Worm (Caenorhabditis elegans): Measurements from ENCODE around the gene T22G5.3.

The T22G5.3 gene

ce11 chrV:13850170-13850569 lies 30.5 kb upstream of the T22G5.3 start, which contains the start of gene hpx-2:
TSS of gene hpx-2 (plus strand) at chrV:13850470.
- TF ChIP-seq B0019.2 (GFP tag; conservative IDR thresholded peaks at IDR 0.05) (no peak), tlf-1 (GFP tag; optimal IDR thresholded peaks at IDR 0.05) (no peak), somi-1 (GFP tag; optimal IDR thresholded peaks at IDR 0.05) (no peak), lin-35 (GFP tag; optimal IDR thresholded peaks at IDR 0.05) (no peak), madf-6 (GFP tag; IDR thresholded peaks at IDR 0.05) (no peak), sptf-2 (GFP tag; optimal IDR thresholded peaks at IDR 0.05) (no peak), nhr-120 (GFP tag; IDR thresholded peaks at IDR 0.05) (no peak)

ce11 chrV:13854306-13854705 lies 26.4 kb upstream of the T22G5.3 start, which contains the start of gene ttr-21:
TSS of gene ttr-21 (minus strand) at chrV:13854405.
- TF ChIP-seq F10E7.11 (tag; optimal IDR thresholded peaks at IDR 0.05) (no peak), T26A5.8 (tag; optimal IDR thresholded peaks at IDR 0.05) (no peak), dox-1 (GFP tag; IDR thresholded peaks at IDR 0.05) (no peak), lir-1 (GFP tag; conservative IDR thresholded peaks at IDR 0.05) (no peak), rpc-1 (optimal IDR thresholded peaks at IDR 0.05) (no peak), rpc-1 (tag; optimal IDR thresholded peaks at IDR 0.05) (no peak), tlf-1 (GFP tag; optimal IDR thresholded peaks at IDR 0.05) (no peak), ceh-58 (GFP tag; IDR thresholded peaks at IDR 0.05) (no peak), ccch-3 (GFP tag; optimal IDR thresholded peaks at IDR 0.05) (no peak), F33H1.4 (GFP tag; IDR thresholded peaks at IDR 0.05) (no peak), egl-18 (GFP tag; IDR thresholded peaks at IDR 0.05) (no peak), madf-10 (tag; optimal IDR thresholded peaks at IDR 0.05) (no peak), nfya-2 (GFP tag; IDR thresholded peaks at IDR 0.05) (no peak), snpc-3.4 (tag; optimal IDR thresholded peaks at IDR 0.05) (no peak), madf-3 (GFP tag; IDR thresholded peaks at IDR 0.05) (no peak), tbp1 (GFP tag; optimal IDR thresholded peaks at IDR 0.05) (no peak), attf-3 (GFP tag; conservative IDR thresholded peaks at IDR 0.05) (no peak), madf-6 (GFP tag; IDR thresholded peaks at IDR 0.05) (no peak), nhr-80 (tag; optimal IDR thresholded peaks at IDR 0.05) (no peak), sptf-2 (GFP tag; optimal IDR thresholded peaks at IDR 0.05) (no peak), rcor-1 (GFP tag; IDR thresholded peaks at IDR 0.05) (no peak)

ce11 chrV:13856376-13856775 lies 24.3 kb upstream of the T22G5.3 start, which contains the start of gene srx-134:
TSS of gene srx-134 (minus strand) at chrV:13856476.
- TF ChIP-seq ztf-3 (GFP tag; optimal IDR thresholded peaks at IDR 0.05), result no peak
- TF ChIP-seq Y95B8A.8 (GFP tag; IDR thresholded peaks at IDR 0.05), result no peak
- no peak for TF ChIP-seq tbx-9 (tag; optimal IDR thresholded peaks at IDR 0.05; ENCODE audit: borderline replicate concordance)
- no peak for TF ChIP-seq B0019.2 (GFP tag; conservative IDR thresholded peaks at IDR 0.05)
- no peak for TF ChIP-seq tlf-1 (GFP tag; optimal IDR thresholded peaks at IDR 0.05)
- no peak for TF ChIP-seq ceh-58 (GFP tag; IDR thresholded peaks at IDR 0.05)
- TF ChIP-seq hlh-12 (tag; optimal IDR thresholded peaks at IDR 0.05), result no peak
- no peak for TF ChIP-seq nhr-27 (tag; optimal IDR thresholded peaks at IDR 0.05)

ce11 chrV:13857132-13857531 lies 23.6 kb upstream of the T22G5.3 start, which contains the start of gene srx-136:
TSS of gene srx-136 (plus strand) at chrV:13857432.
- no peak for TF ChIP-seq pha-4 (tag; optimal IDR thresholded peaks at IDR 0.05)
- no peak for TF ChIP-seq lin-26 (GFP tag; IDR thresholded peaks at IDR 0.05)
- no peak for TF ChIP-seq mcd-1 (GFP tag; IDR thresholded peaks at IDR 0.05)
- TF ChIP-seq hmg-1.2 (GFP tag; IDR thresholded peaks at IDR 0.05), result no peak
- TF ChIP-seq zim-3 (tag; optimal IDR thresholded peaks at IDR 0.05), result no peak
- TF ChIP-seq nhr-120 (GFP tag; IDR thresholded peaks at IDR 0.05), result no peak
- TF ChIP-seq hlh-12 (tag; optimal IDR thresholded peaks at IDR 0.05), result no peak
- TF ChIP-seq cebp-2 (GFP tag; IDR thresholded peaks at IDR 0.05), result no peak
- no peak for TF ChIP-seq dox-1 (GFP tag; IDR thresholded peaks at IDR 0.05)
- TF ChIP-seq attf-5 (GFP tag; optimal IDR thresholded peaks at IDR 0.05), result no peak
- TF ChIP-seq nhr-80 (tag; optimal IDR thresholded peaks at IDR 0.05), result no peak
- no peak for TF ChIP-seq zfh-2 (GFP tag; conservative IDR thresholded peaks at IDR 0.05)
- TF ChIP-seq B0261.1 (tag; optimal IDR thresholded peaks at IDR 0.05), result no peak
- no peak for TF ChIP-seq dpff-1 (tag; optimal IDR thresholded peaks at IDR 0.05)
- TF ChIP-seq Y95B8A.8 (GFP tag; IDR thresholded peaks at IDR 0.05), result no peak

All from whole organism, young adult.